Worm (Caenorhabditis elegans): ENCODE data around the gene W02B12.16.

DNA sequence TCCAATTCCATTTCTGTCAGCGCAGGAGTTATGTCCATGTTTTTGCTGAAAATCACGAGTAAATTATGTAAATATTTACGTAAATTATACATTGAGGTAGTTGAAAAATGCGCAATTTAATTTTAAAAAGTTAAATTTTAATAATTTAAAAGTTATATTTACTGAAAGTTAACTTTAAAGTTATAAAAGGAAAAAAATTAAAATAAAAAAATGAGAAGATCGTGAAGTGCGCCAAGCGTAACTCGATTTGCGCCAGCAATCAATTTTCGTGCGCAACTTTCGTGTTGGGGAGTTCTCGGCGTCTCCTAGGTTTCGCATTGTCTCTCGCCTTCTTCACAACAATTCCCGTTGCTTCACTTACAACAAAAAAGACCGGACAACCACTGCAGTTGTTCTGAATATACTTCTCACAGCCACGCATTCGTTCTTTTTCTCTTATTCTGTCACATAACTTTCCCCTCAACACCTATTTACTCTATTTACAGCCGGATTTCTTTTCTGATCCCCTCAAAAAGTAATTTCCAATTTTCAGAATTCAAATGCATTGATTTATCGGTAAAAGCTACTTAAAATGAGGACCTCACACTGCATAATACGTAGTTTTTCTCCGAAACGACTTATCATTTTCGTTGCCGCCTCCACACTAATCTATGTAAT is 2.7 kb downstream of the W02B12.16 start, which contains the start of the genes metl-1 and W02B12.11:
- TF ChIP-seq egl-27 (tag; optimal IDR thresholded peaks at IDR 0.05) (no peak), unc-62 (GFP tag; optimal IDR thresholded peaks at IDR 0.05 in 1 of 2) (peak in 1 of 2 experiments; percentile 88), unc-62 (tag; optimal IDR thresholded peaks at IDR 0.05) (no peak), lin-15B (tag; optimal IDR thresholded peaks at IDR 0.05) (no peak), aha-1 (tag) (peak; percentile 31), unc-130 (GFP tag; optimal IDR thresholded peaks at IDR 0.05) (peak; percentile 53)
